Fruit fly (Drosophila melanogaster) whole organism, wandering third instar larva: ENCODE measurements around the gene CG33500.
A peak's percentile ranks its signal among the peaks of the same experiment; 100 is the strongest.

Experiments
- Dfd ChIP-seq: fragments of >200 bp; optimal IDR thresholded peaks from 2 replicates; lab custom pipeline; 2017; ENCODE audit warnings: missing biosample characterization, missing genetic modification characterization
- HLH106 ChIP-seq: fragments of 200-800 bp; optimal IDR thresholded peaks from 3 replicates; lab custom pipeline; 2019; ENCODE audit warnings: missing biosample characterization, mild to moderate bottlenecking, missing genetic modification characterization, moderate library complexity
- Mio ChIP-seq: sonication (Bioruptor generic); optimal IDR thresholded peaks from 2 replicates; lab custom pipeline; 2016; ENCODE audit warnings: missing biosample characterization, missing genetic modification characterization
- Myc ChIP-seq: fragments of >200 bp; optimal IDR thresholded peaks from 2 replicates; lab custom pipeline; 2017
- brk ChIP-seq: fragments of 200-800 bp; sonication (Bioruptor generic); optimal IDR thresholded peaks from 2 replicates; lab custom pipeline; 2016; ENCODE audit warnings: missing biosample characterization, mild to moderate bottlenecking, missing genetic modification characterization
- h ChIP-seq: fragments of 200-800 bp; sonication (Bioruptor generic); optimal IDR thresholded peaks from 3 replicates; lab custom pipeline; 2016; ENCODE audit warnings: missing biosample characterization, mild to moderate bottlenecking, missing genetic modification characterization
- pan ChIP-seq: fragments of >200 bp; optimal IDR thresholded peaks from 2 replicates; lab custom pipeline; 2017
- usp ChIP-seq: fragments of >200 bp; optimal IDR thresholded peaks from 2 replicates; lab custom pipeline; 2017; ENCODE audit warnings: missing biosample characterization, missing genetic modification characterization

- TF ChIP-seq pan (lab: Kevin White, UChicago): no peak
- peak; percentile 30 for TF ChIP-seq h
- TF ChIP-seq Dfd (GFP tag; lab: Kevin White, UChicago): no peak
- TF ChIP-seq usp (GFP tag; lab: Kevin White, UChicago): no peak
- TF ChIP-seq Myc (lab: Kevin White, UChicago): no peak
- no peak for TF ChIP-seq HLH106
- TF ChIP-seq Mio: no peak
- peak; percentile 19 for TF ChIP-seq brk (GFP tag; lab: Kevin White, UChicago)
These were observed 17.3 kb downstream of the CG33500 start for dm6 chr3L:11525765-11526164.
